Worm (Caenorhabditis elegans): ENCODE data around the gene D2096.10.
"Not testable (repeated sequence)": the region's sequence is repeated elsewhere in the genome, so short reads cannot be mapped to it uniquely, and the experiment has no call there.

The D2096.10 gene

DNA sequence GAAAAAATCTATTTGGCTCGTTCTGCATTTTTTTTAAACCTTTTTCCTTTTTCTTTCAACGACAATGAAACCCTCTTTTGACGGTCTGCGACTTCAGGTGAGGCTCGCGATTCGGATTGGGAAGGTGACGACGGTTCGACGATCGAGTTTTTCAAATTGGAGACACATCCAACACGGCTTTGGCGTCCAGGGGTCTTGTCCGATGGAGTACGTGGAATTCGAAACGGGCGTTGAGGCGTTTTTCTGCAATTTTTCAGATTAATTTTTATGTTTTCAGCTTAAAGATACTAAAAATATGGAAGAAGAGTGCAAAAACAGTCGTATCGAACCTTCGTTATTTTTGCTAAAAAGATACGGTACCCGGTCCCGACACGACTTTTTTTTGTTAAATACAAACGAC is at the start of gene D2096.10:
D2096.10 (minus strand) TSS at position 101 of the 400 bp plus-strand sequence.
- not testable (repeated sequence) for TF ChIP-seq snpc-4 (GFP tag; optimal IDR thresholded peaks at IDR 0.05); snpc-4 (tag; optimal IDR thresholded peaks at IDR 0.05); chd-7 (tag; optimal IDR thresholded peaks at IDR 0.05); madf-6 (GFP tag; IDR thresholded peaks at IDR 0.05)

DNA sequence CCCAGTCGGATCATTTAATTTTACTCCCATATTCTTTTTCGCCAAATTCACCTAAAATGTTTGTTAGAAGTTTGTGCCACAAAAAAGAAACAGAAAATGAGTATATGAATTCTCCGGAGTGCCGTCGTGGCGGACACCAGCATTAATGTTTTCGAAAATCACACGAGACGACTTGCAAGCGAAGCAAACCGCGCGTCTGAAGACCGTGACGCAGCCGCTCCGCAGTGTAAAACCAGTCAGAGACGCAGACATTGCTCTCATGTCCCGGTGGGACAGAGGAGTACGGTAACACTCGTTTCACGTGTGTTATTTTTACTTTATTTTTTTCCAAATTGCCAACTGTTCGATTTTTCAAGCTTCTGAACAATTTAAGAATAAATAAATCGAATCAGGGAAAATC is 43.7 kb upstream of the D2096.10 start, which contains the start of the genes T26A8.4 and pdtf-1:
T26A8.4 (minus strand) TSS at position 185 of the 400 bp plus-strand sequence.
pdtf-1 (plus strand) TSS at position 330 of the 400 bp plus-strand sequence.
- no peak for TF ChIP-seq rec-8 (tag; optimal IDR thresholded peaks at IDR 0.05)
- no peak for TF ChIP-seq ceh-40 (GFP tag; IDR thresholded peaks at IDR 0.05)
- TF ChIP-seq snpc-1.3 (tag; optimal IDR thresholded peaks at IDR 0.05; ENCODE audit: insufficient read depth) = peak; percentile 83
- peak; percentile 15 for TF ChIP-seq rpc-1 (optimal IDR thresholded peaks at IDR 0.05)
- TF ChIP-seq rpc-1 (tag; optimal IDR thresholded peaks at IDR 0.05) = no peak
- no peak for TF ChIP-seq gei-17 (GFP tag; optimal IDR thresholded peaks at IDR 0.05)
- TF ChIP-seq ceh-27 (GFP tag; optimal IDR thresholded peaks at IDR 0.05) = peak; percentile 97
- peak; percentile 96 for TF ChIP-seq nfyb-1 (GFP tag; IDR thresholded peaks at IDR 0.05)
- no peak for TF ChIP-seq ztf-3 (GFP tag; optimal IDR thresholded peaks at IDR 0.05)
- TF ChIP-seq unc-62 (GFP tag; optimal IDR thresholded peaks at IDR 0.05) = peak; percentile 73
- no peak for TF ChIP-seq nhr-120 (GFP tag; IDR thresholded peaks at IDR 0.05)
- TF ChIP-seq dpl-1 (GFP tag; optimal IDR thresholded peaks at IDR 0.05) = peak; percentile 60
- no peak for TF ChIP-seq mel-28 (tag; optimal IDR thresholded peaks at IDR 0.05; ENCODE audit: borderline replicate concordance)
- peak; percentile 87 to 88 for TF ChIP-seq let-607 (tag; optimal IDR thresholded peaks at IDR 0.05)
- TF ChIP-seq attf-3 (GFP tag; conservative IDR thresholded peaks at IDR 0.05) = peak; percentile 77
- no peak for TF ChIP-seq fkh-3 (tag; optimal IDR thresholded peaks at IDR 0.05)
- TF ChIP-seq chd-7 (tag; optimal IDR thresholded peaks at IDR 0.05) = peak; percentile 41
- TF ChIP-seq D2030.7 (GFP tag; IDR thresholded peaks at IDR 0.05) = peak; percentile 88
- TF ChIP-seq B0019.2 (GFP tag; conservative IDR thresholded peaks at IDR 0.05) = peak; percentile 65
- TF ChIP-seq sptf-2 (GFP tag; optimal IDR thresholded peaks at IDR 0.05) = no peak
- TF ChIP-seq let-526 (GFP tag; IDR thresholded peaks at IDR 0.05) = peak; percentile 75; the same call in 1 of the 2 replicates
- TF ChIP-seq madf-3 (GFP tag; IDR thresholded peaks at IDR 0.05) = peak; percentile 99
- TF ChIP-seq Y56A3A.18 (GFP tag; IDR thresholded peaks at IDR 0.05) = 0 out of 2 replicates have a peak, but pooled peaks have one; percentile 62
- no peak for TF ChIP-seq ets-4 (GFP tag; optimal IDR thresholded peaks at IDR 0.05)
- TF ChIP-seq lin-35 (GFP tag; optimal IDR thresholded peaks at IDR 0.05) = peak in 2 of 3 experiments; percentile 45 to 76
- TF ChIP-seq K11D2.4 (GFP tag; IDR thresholded peaks at IDR 0.05) = peak; percentile 76
- peak; percentile 65; the same call in 1 of the 2 replicates for TF ChIP-seq B0336.3 (GFP tag; IDR thresholded peaks at IDR 0.05)
- peak; percentile 96 for TF ChIP-seq lsl-1 (GFP tag; optimal IDR thresholded peaks at IDR 0.05)
- TF ChIP-seq hmg-1.2 (GFP tag; IDR thresholded peaks at IDR 0.05) = peak; percentile 91
- no peak for TF ChIP-seq F55B11.4 (tag; optimal IDR thresholded peaks at IDR 0.05; ENCODE audit: borderline replicate concordance, insufficient read depth)
- TF ChIP-seq ztf-22 (GFP tag; optimal IDR thresholded peaks at IDR 0.05) = peak; percentile 23
- peak; percentile 6 for TF ChIP-seq F52B5.7 (tag; optimal IDR thresholded peaks at IDR 0.05)
- peak; percentile 86 for TF ChIP-seq lir-1 (GFP tag; conservative IDR thresholded peaks at IDR 0.05)
- TF ChIP-seq tbp1 (GFP tag; optimal IDR thresholded peaks at IDR 0.05) = peak; percentile 74
- TF ChIP-seq lin-40 (tag; optimal IDR thresholded peaks at IDR 0.05) = peak; percentile 80
- TF ChIP-seq aptf-3 (GFP tag; IDR thresholded peaks at IDR 0.05) = no peak
- TF ChIP-seq athp-1 (tag; optimal IDR thresholded peaks at IDR 0.05) = no peak
- TF ChIP-seq ztf-6 (GFP tag; IDR thresholded peaks at IDR 0.05) = 0 out of 2 replicates have a peak, but pooled peaks have one; percentile 28
- peak; percentile 89 for TF ChIP-seq ceh-91 (GFP tag; IDR thresholded peaks at IDR 0.05)
- no peak for TF ChIP-seq nhr-27 (tag; optimal IDR thresholded peaks at IDR 0.05)
- TF ChIP-seq ztf-25 (GFP tag; IDR thresholded peaks at IDR 0.05) = no peak
- TF ChIP-seq mcd-1 (GFP tag; IDR thresholded peaks at IDR 0.05) = peak; percentile 83
- TF ChIP-seq Y67H2A.10 (GFP tag; conservative IDR thresholded peaks at IDR 0.05) = peak; percentile 88; the same call in 1 of the 2 replicates

Data from whole organism, young adult.